Worm (Caenorhabditis elegans) whole organism, L2 larva: ENCODE results near the gene fbxc-18.

Experiments used
- C34F6.9 ChIP-seq: fragments of 150-350 bp; optimal IDR thresholded peaks from 2 replicates; lab custom pipeline; 2014; ENCODE audit warnings: missing biosample characterization, missing genetic modification characterization
- ZK546.5 ChIP-seq: sonication (generic microtip); optimal IDR thresholded peaks from 2 replicates; lab custom pipeline; 2017; ENCODE audit warnings: missing biosample characterization, missing genetic modification characterization
- aly-2 ChIP-seq: fragments of 150-350 bp; optimal IDR thresholded peaks from 2 replicates; lab custom pipeline; 2014; ENCODE audit warnings: missing biosample characterization, missing genetic modification characterization
- ama-1 ChIP-seq: fragments of 150-350 bp; optimal IDR thresholded peaks from 2 replicates; lab custom pipeline; 2018; ENCODE audit warnings: inconsistent platforms
- egl-27 ChIP-seq: sonication (generic microtip); optimal IDR thresholded peaks from 3 replicates; lab custom pipeline; 2017; ENCODE audit warnings: missing biosample characterization, missing genetic modification reagents, missing genetic modification characterization
- elt-3 ChIP-seq: sonication (generic microtip); optimal IDR thresholded peaks from 2 replicates; lab custom pipeline; 2017; ENCODE audit warnings: missing biosample characterization, missing genetic modification characterization
- nhr-21 ChIP-seq: fragments of 150-350 bp; optimal IDR thresholded peaks from 2 replicates; lab custom pipeline; 2014; ENCODE audit warnings: missing biosample characterization, missing genetic modification characterization
- nhr-77 ChIP-seq: fragments of 150-350 bp; optimal IDR thresholded peaks from 2 replicates; lab custom pipeline; 2014; ENCODE audit warnings: missing biosample characterization, missing genetic modification characterization
- unc-62 ChIP-seq: fragments of 150-350 bp; optimal IDR thresholded peaks from 2 replicates; lab custom pipeline; 2014; ENCODE audit warnings: missing biosample characterization, missing genetic modification reagents, missing genetic modification characterization
- ztf-11 ChIP-seq: sonication (generic microtip); optimal IDR thresholded peaks from 2 replicates; lab custom pipeline; 2017; ENCODE audit warnings: missing biosample characterization, missing genetic modification characterization

DNA sequence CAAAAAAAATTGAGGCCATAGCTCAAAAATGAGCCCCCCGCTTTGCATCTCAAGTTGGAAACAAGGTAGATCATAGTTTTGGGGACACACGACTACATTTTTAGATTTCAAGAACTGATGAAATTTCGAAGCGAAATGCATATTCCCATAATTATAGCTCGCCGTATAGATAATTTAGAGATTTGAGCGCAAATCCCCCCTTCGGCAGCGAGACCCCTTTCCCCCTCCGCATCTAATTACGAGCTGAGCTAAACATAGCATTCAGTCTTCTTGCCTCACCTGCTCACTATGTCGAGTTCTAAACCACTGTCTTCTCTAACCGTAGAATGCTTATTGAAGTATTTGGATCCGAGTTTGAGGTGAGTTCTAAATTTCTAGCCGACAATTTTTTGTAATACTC is 12.3 kb upstream of the fbxc-18 start, which contains the start of the genes fbxc-17 and fbxc-15:
- TF ChIP-seq egl-27 (tag; lab: Kevin White, UChicago) (no peak), ama-1 (no peak), ztf-11 (no peak), nhr-21 (tag; lab: Kevin White, UChicago) (no peak), aly-2 (tag; lab: Kevin White, UChicago) (no peak), elt-3 (no peak), unc-62 (GFP tag; lab: Kevin White, UChicago) (no peak), ZK546.5 (tag; lab: Kevin White, UChicago) (no peak), C34F6.9 (tag; lab: Kevin White, UChicago) (no peak), nhr-77 (tag; lab: Kevin White, UChicago) (no peak)
